Worm (Caenorhabditis elegans) whole organism, early embryonic: Measurements from ENCODE around the gene ZK353.10.

Experiments used
- B0310.2 ChIP-seq: sonication (generic microtip); optimal IDR thresholded peaks from 2 replicates; lab custom pipeline; 2016; ENCODE audit warnings: mild to moderate bottlenecking, missing genetic modification characterization, missing compliant biosample characterization
- F13C5.2 ChIP-seq: sonication (generic microtip); optimal IDR thresholded peaks from 2 replicates; lab custom pipeline; 2017; ENCODE audit warnings: mild to moderate bottlenecking, missing genetic modification characterization, inconsistent platforms, missing compliant biosample characterization
- aly-1 ChIP-seq: sonication (generic microtip); optimal IDR thresholded peaks from 2 replicates; lab custom pipeline; 2016; ENCODE audit warnings: missing genetic modification characterization, missing compliant biosample characterization
- ama-1 ChIP-seq: fragments of 150-350 bp; optimal IDR thresholded peaks from 2 replicates; lab custom pipeline; 2014
- ceh-13 ChIP-seq: fragments of 200-800 bp; sonication (Bioruptor generic); optimal IDR thresholded peaks from 2 replicates; lab custom pipeline; 2018; ENCODE audit warnings: mild to moderate bottlenecking, missing genetic modification characterization, missing compliant biosample characterization
- ceh-36 ChIP-seq: sonication (generic microtip); optimal IDR thresholded peaks from 2 replicates; lab custom pipeline; 2016; ENCODE audit warnings: missing genetic modification characterization, inconsistent platforms, missing compliant biosample characterization
- flt-1 ChIP-seq: fragments of 200-800 bp; sonication (Bioruptor generic); IDR thresholded peaks from 2 replicates; pipeline ENCODE4 v1.3.6; 2022; ENCODE audit warnings: missing genetic modification characterization, missing compliant biosample characterization
- hmbx-1 ChIP-seq: sonication (generic microtip); optimal IDR thresholded peaks from 2 replicates; lab custom pipeline; 2016; ENCODE audit warnings: mild to moderate bottlenecking, missing genetic modification characterization, missing compliant biosample characterization
- hmg-4 ChIP-seq: fragments of 200-800 bp; sonication (Bioruptor generic); optimal IDR thresholded peaks from 2 replicates; lab custom pipeline; 2018; ENCODE audit warnings: mild to moderate bottlenecking, missing genetic modification characterization, missing compliant biosample characterization
- hnd-1 ChIP-seq: sonication (generic microtip); optimal IDR thresholded peaks from 2 replicates; lab custom pipeline; 2016; ENCODE audit warnings: missing genetic modification characterization, missing compliant biosample characterization
- pes-1 ChIP-seq: fragments of 200-800 bp; sonication (Bioruptor generic); IDR thresholded peaks from 2 replicates; pipeline ENCODE4 v1.3.6; 2022; ENCODE audit warnings: missing genetic modification reagents, missing genetic modification characterization, missing compliant biosample characterization
- scrt-1 ChIP-seq: fragments of 200-800 bp; sonication (Bioruptor generic); IDR thresholded peaks from 2 replicates; pipeline ENCODE4 v1.3.6; 2022; ENCODE audit warnings: missing genetic modification characterization, missing compliant biosample characterization
- tra-4 ChIP-seq: sonication (generic microtip); optimal IDR thresholded peaks from 2 replicates; lab custom pipeline; 2017; ENCODE audit warnings: missing genetic modification characterization, missing compliant biosample characterization

ce11 chrIII:8416871-8417191, 22.6 kb upstream of the ZK353.10 start:
- TF ChIP-seq flt-1 (GFP tag; lab: Robert Waterston, UW) (no peak), aly-1 (no peak), ceh-36 (tag; lab: Kevin White, UChicago) (no peak), tra-4 (tag; lab: Kevin White, UChicago) (no peak), hmg-4 (no peak), hnd-1 (tag; lab: Kevin White, UChicago) (no peak), pes-1 (no peak), ama-1 (lab: Kevin White, UChicago) (no peak), hmbx-1 (tag; lab: Kevin White, UChicago) (no peak), F13C5.2 (no peak), ceh-13 (GFP tag; lab: Kevin White, UChicago) (no peak), B0310.2 (tag; lab: Kevin White, UChicago) (no peak), scrt-1 (GFP tag; lab: Robert Waterston, UW) (no peak)
